Worm (Caenorhabditis elegans): ENCODE results near the gene nas-7.
"Not testable (repeated sequence)": the region's sequence is repeated elsewhere in the genome, so short reads cannot be mapped to it uniquely, and the experiment has no call there.

Gene nas-7

ce11 chrII:7374980-7375379, 27.5 kb downstream of the nas-7 start, which contains the start of gene F43E2.1:
Gene F43E2.1, plus strand, starts transcription at chrII:7375280.
- no peak for TF ChIP-seq pag-3 (tag; optimal IDR thresholded peaks at IDR 0.05; ENCODE audit: borderline replicate concordance)
- TF ChIP-seq sox-4 (tag; optimal IDR thresholded peaks at IDR 0.05) = no peak
- no peak for TF ChIP-seq hlh-15 (tag; optimal IDR thresholded peaks at IDR 0.05)
- no peak for TF ChIP-seq ceh-14 (tag; optimal IDR thresholded peaks at IDR 0.05)
- no peak for TF ChIP-seq ceh-6 (GFP tag; optimal IDR thresholded peaks at IDR 0.05)

ce11 chrII:7374143-7374542, 28.4 kb downstream of the nas-7 start, which contains the start of the genes mtch-1 and rpb-4:
Gene mtch-1, minus strand, starts transcription at chrII:7374166.
Gene rpb-4, plus strand, starts transcription at chrII:7374495.
- TF ChIP-seq C38D4.7 (GFP tag; optimal IDR thresholded peaks at IDR 0.05) (no peak), nhr-11 (tag; optimal IDR thresholded peaks at IDR 0.05) (no peak), pax-1 (tag; optimal IDR thresholded peaks at IDR 0.05) (no peak), hlh-6 (tag; optimal IDR thresholded peaks at IDR 0.05) (no peak), nfya-1 (tag; optimal IDR thresholded peaks at IDR 0.05) (peak; percentile 33), pros-1 (tag; optimal IDR thresholded peaks at IDR 0.05) (no peak), dve-1 (tag; optimal IDR thresholded peaks at IDR 0.05) (peak; percentile 1), ahr-1 (tag; optimal IDR thresholded peaks at IDR 0.05) (no peak)

DNA sequence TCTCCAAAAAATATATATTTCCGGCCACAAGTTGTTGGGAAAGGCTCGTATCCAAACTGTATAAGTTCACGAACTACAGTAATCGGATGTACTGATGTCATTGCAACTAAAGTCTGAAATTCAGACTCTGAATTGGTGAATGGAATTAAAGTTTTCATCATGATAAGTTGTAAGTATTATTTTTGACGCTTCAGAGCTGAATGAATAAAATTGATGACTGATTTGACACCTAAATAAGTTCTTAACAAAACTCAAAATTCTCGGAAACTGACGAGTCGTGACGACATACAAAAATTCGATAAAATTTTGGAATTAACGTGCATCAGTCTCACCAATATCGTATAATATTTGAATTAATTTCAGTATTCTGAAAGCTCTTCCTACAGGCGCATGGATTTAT, 32.3 kb downstream of the nas-7 start, which contains the start of gene F43E2.11:
TSS of gene F43E2.11 (minus strand) at position 101 of the 400 bp plus-strand sequence.
- not testable (repeated sequence) for TF ChIP-seq che-1, hlh-8, sox-4 (tag; optimal IDR thresholded peaks at IDR 0.05)

ce11 chrII:7368761-7369160, 33.8 kb downstream of the nas-7 start, which contains the start of gene F43E2.6:
Gene F43E2.6, minus strand, starts transcription at chrII:7368861.
- TF ChIP-seq pqm-1 (tag; optimal IDR thresholded peaks at IDR 0.05) (no peak), lim-6 (tag; optimal IDR thresholded peaks at IDR 0.05) (no peak), pha-2 (tag; optimal IDR thresholded peaks at IDR 0.05) (no peak), ref-2 (tag; optimal IDR thresholded peaks at IDR 0.05) (no peak), K09A11.1 (tag; optimal IDR thresholded peaks at IDR 0.05; ENCODE audit: insufficient read depth) (no peak), ceh-19 (GFP tag; optimal IDR thresholded peaks at IDR 0.05) (no peak), unc-3 (GFP tag; conservative IDR thresholded peaks at IDR 0.05) (no peak), unc-3 (tag; optimal IDR thresholded peaks at IDR 0.05) (no peak), T23F11.4 (GFP tag; optimal IDR thresholded peaks at IDR 0.05) (no peak), ceh-34 (tag; optimal IDR thresholded peaks at IDR 0.05) (no peak), npax-4 (tag; optimal IDR thresholded peaks at IDR 0.05) (no peak), unc-86 (tag; optimal IDR thresholded peaks at IDR 0.05) (no peak), unc-42 (tag; optimal IDR thresholded peaks at IDR 0.05) (no peak), ceh-2 (tag; optimal IDR thresholded peaks at IDR 0.05) (no peak), ceh-22 (tag; optimal IDR thresholded peaks at IDR 0.05) (no peak), rnt-1 (tag; optimal IDR thresholded peaks at IDR 0.05) (no peak), nfya-1 (tag; optimal IDR thresholded peaks at IDR 0.05) (no peak), tbx-2 (tag; optimal IDR thresholded peaks at IDR 0.05) (no peak), unc-55 (GFP tag; optimal IDR thresholded peaks at IDR 0.05) (no peak), ama-1 (optimal IDR thresholded peaks at IDR 0.05) (no peak), pax-1 (tag; optimal IDR thresholded peaks at IDR 0.05) (no peak)

- TF ChIP-seq unc-55 (GFP tag; optimal IDR thresholded peaks at IDR 0.05) (peak; percentile 90), ceh-30 (tag; optimal IDR thresholded peaks at IDR 0.05) (no peak), unc-86 (tag; optimal IDR thresholded peaks at IDR 0.05) (no peak), zip-5 (tag; optimal IDR thresholded peaks at IDR 0.05) (no peak), unc-42 (tag; optimal IDR thresholded peaks at IDR 0.05) (no peak), dve-1 (tag; optimal IDR thresholded peaks at IDR 0.05) (peak; percentile 35), ttx-3 (tag; optimal IDR thresholded peaks at IDR 0.05) (no peak)
Observed at ce11 chrII:7363990-7364455, 38.5 kb downstream of the nas-7 start, which contains the start of gene msra-1. Gene msra-1, minus strand, starts transcription at chrII:7364040.

All from whole organism, late embryonic.